Worm (Caenorhabditis elegans) whole organism, L4 larva: Measurements from ENCODE around the gene oac-53.

Experiments
- D1046.2 ChIP-seq: fragments of 200-800 bp; sonication (Bioruptor generic); IDR thresholded peaks from 2 replicates; pipeline ENCODE4 v1.3.6; 2022; ENCODE audit warnings: missing genetic modification characterization, missing compliant biosample characterization
- F37D6.2 ChIP-seq: sonication (generic microtip); optimal IDR thresholded peaks from 2 replicates; lab custom pipeline; 2016; ENCODE audit warnings: mild to moderate bottlenecking, missing genetic modification characterization, missing compliant biosample characterization
- T20F7.1 ChIP-seq: fragments of 200-800 bp; sonication (Bioruptor generic); optimal IDR thresholded peaks from 2 replicates; lab custom pipeline; 2018; ENCODE audit warnings: mild to moderate bottlenecking, missing genetic modification characterization, missing compliant biosample characterization
- T26A8.4 ChIP-seq: fragments of 200-800 bp; sonication (Bioruptor generic); IDR thresholded peaks from 2 replicates; pipeline ENCODE4 v1.3.6; 2022; ENCODE audit warnings: missing genetic modification characterization, missing compliant biosample characterization
- Y75B8A.6 ChIP-seq: fragments of 200-800 bp; sonication (Bioruptor generic); IDR thresholded peaks from 2 replicates; pipeline ENCODE4 v1.3.6; 2022; ENCODE audit warnings: missing genetic modification reagents, missing genetic modification characterization, missing compliant biosample characterization
- ZK337.2 ChIP-seq: fragments of 200-800 bp; sonication (Bioruptor generic); IDR thresholded peaks from 2 replicates; pipeline ENCODE4 v1.3.6; 2022; ENCODE audit warnings: missing genetic modification reagents, missing genetic modification characterization, missing compliant biosample characterization
- aha-1 ChIP-seq: fragments of 150-350 bp; peaks from one replicate; lab custom pipeline; 2014; ENCODE audit warnings: missing biosample characterization, missing genetic modification characterization
- ceh-44 ChIP-seq: fragments of 200-800 bp; sonication (Bioruptor generic); IDR thresholded peaks from 2 replicates; pipeline ENCODE4 v1.3.6; 2022; ENCODE audit warnings: missing genetic modification reagents, missing genetic modification characterization, missing compliant biosample characterization
- ces-1 ChIP-seq: fragments of 150-350 bp; sonication (generic microtip); optimal IDR thresholded peaks from 4 replicates; lab custom pipeline; 2014; ENCODE audit warnings: missing biosample characterization, missing genetic modification reagents, missing genetic modification characterization
- daf-12 ChIP-seq: fragments of 150-350 bp; optimal IDR thresholded peaks from 2 replicates; lab custom pipeline; 2014; ENCODE audit warnings: missing biosample characterization, missing genetic modification reagents, missing genetic modification characterization
- daf-19 ChIP-seq: fragments of 200-800 bp; sonication (Bioruptor generic); conservative IDR thresholded peaks from 2 replicates; pipeline ENCODE4 v1.3.6; 2022; ENCODE audit warnings: missing genetic modification characterization, missing compliant biosample characterization
- daf-8 ChIP-seq: fragments of 200-800 bp; sonication (Bioruptor generic); IDR thresholded peaks from 2 replicates; pipeline ENCODE4 v1.3.6; 2022; ENCODE audit warnings: missing genetic modification characterization, missing compliant biosample characterization
- dmd-6 ChIP-seq: fragments of 200-800 bp; sonication (Bioruptor generic); IDR thresholded peaks from 2 replicates; pipeline ENCODE4 v1.3.6; 2022; ENCODE audit warnings: missing genetic modification reagents, missing genetic modification characterization, missing compliant biosample characterization
- gei-8 ChIP-seq: fragments of 200-800 bp; sonication (Bioruptor generic); optimal IDR thresholded peaks from 2 replicates; lab custom pipeline; 2018; ENCODE audit warnings: mild to moderate bottlenecking, missing genetic modification characterization, missing compliant biosample characterization
- lim-7 ChIP-seq: fragments of 200-800 bp; sonication (Bioruptor generic); IDR thresholded peaks from 2 replicates; pipeline ENCODE4 v1.3.6; 2022; ENCODE audit warnings: missing genetic modification characterization, missing compliant biosample characterization
- lin-29 ChIP-seq: fragments of 200-800 bp; sonication (Bioruptor generic); IDR thresholded peaks from 2 replicates; pipeline ENCODE4 v1.3.6; 2022; ENCODE audit warnings: missing genetic modification reagents, missing genetic modification characterization, missing compliant biosample characterization
- lin-38 ChIP-seq: fragments of 200-800 bp; sonication (Bioruptor generic); IDR thresholded peaks from 2 replicates; pipeline ENCODE4 v1.3.6; 2022; ENCODE audit warnings: missing genetic modification reagents, missing genetic modification characterization, missing compliant biosample characterization
- lsy-2 ChIP-seq, 2 experiments: fragments of 150-350 bp in 1 of 2; sonication (generic microtip) in 1 of 2; optimal IDR thresholded peaks; 2 replicates each; lab custom pipeline; 2014 to 2017; ENCODE audit warnings: missing biosample characterization in 2 of 2, missing genetic modification characterization in 2 of 2
- mdl-1 ChIP-seq, 2 experiments: fragments of 150-350 bp in 1 of 2; sonication (generic microtip) in 1 of 2; optimal IDR thresholded peaks; 2 replicates each; lab custom pipeline; 2014 to 2017; ENCODE audit warnings: missing biosample characterization in 2 of 2, missing genetic modification characterization in 2 of 2
- nhr-237 ChIP-seq: sonication (generic microtip); optimal IDR thresholded peaks from 2 replicates; lab custom pipeline; 2017; ENCODE audit warnings: missing biosample characterization, missing genetic modification characterization
- nhr-41 ChIP-seq: fragments of 200-800 bp; sonication (Bioruptor generic); IDR thresholded peaks from 2 replicates; pipeline ENCODE4 v1.3.6; 2022; ENCODE audit warnings: missing genetic modification reagents, missing genetic modification characterization, missing compliant biosample characterization
- nhr-42 ChIP-seq: fragments of 200-800 bp; sonication (Bioruptor generic); IDR thresholded peaks from 2 replicates; pipeline ENCODE4 v1.3.6; 2022; ENCODE audit warnings: missing genetic modification characterization, missing compliant biosample characterization
- nhr-76 ChIP-seq: fragments of 150-350 bp; optimal IDR thresholded peaks from 2 replicates; lab custom pipeline; 2014; ENCODE audit warnings: missing biosample characterization, missing genetic modification characterization
- pha-4 ChIP-seq, 2 experiments: fragments of 150-350 bp in 1 of 2; fragments of 200-800 bp in 1 of 2; sonication (Bioruptor generic) in 1 of 2; IDR thresholded peaks in 1 of 2; optimal IDR thresholded peaks in 1 of 2; 2 replicates each; pipeline versions ENCODE4 v1.3.6 to Lab custom; 2014 to 2022; ENCODE audit warnings: missing genetic modification characterization in 2 of 2, missing genetic modification reagents in 2 of 2, missing biosample characterization in 1 of 2, missing compliant biosample characterization in 1 of 2
- pqm-1 ChIP-seq: sonication (generic microtip); optimal IDR thresholded peaks from 2 replicates; lab custom pipeline; 2017; ENCODE audit warnings: missing biosample characterization, missing genetic modification characterization
- sdz-12 ChIP-seq: fragments of 200-800 bp; sonication (Bioruptor generic); optimal IDR thresholded peaks from 2 replicates; lab custom pipeline; 2018; ENCODE audit warnings: mild to moderate bottlenecking, missing genetic modification characterization, missing compliant biosample characterization
- snpc-1.2 ChIP-seq: fragments of 200-800 bp; sonication (Bioruptor generic); IDR thresholded peaks from 2 replicates; pipeline ENCODE4 v1.3.6; 2022; ENCODE audit warnings: missing genetic modification reagents, missing genetic modification characterization, missing compliant biosample characterization
- vab-7 ChIP-seq: fragments of 200-800 bp; sonication (Bioruptor generic); IDR thresholded peaks from 2 replicates; pipeline ENCODE4 v1.3.6; 2022; ENCODE audit warnings: missing genetic modification reagents, missing genetic modification characterization, missing compliant biosample characterization

The oac-53 gene

ce11 chrV:16589488-16589887 lies 38.3 kb downstream of the oac-53 start:
- TF ChIP-seq pha-4 (GFP tag; IDR thresholded peaks at IDR 0.05; lab: Robert Waterston, UW) (no peak), pha-4 (tag; optimal IDR thresholded peaks at IDR 0.05; lab: Kevin White, UChicago) (no peak), daf-12 (tag; lab: Kevin White, UChicago) (no peak), lin-38 (GFP tag; lab: Robert Waterston, UW) (no peak), daf-8 (GFP tag; lab: Robert Waterston, UW) (no peak)
- TF ChIP-seq, all 104 proteins: peak for 0

ce11 chrV:16588428-16588827 lies 39.3 kb downstream of the oac-53 start, which contains the start of gene srw-73:
Gene srw-73, minus strand, starts transcription at chrV:16588528.
- no peak for TF ChIP-seq mdl-1 (tag; optimal IDR thresholded peaks at IDR 0.05; lab: Kevin White, UChicago)

- TF ChIP-seq lim-7 (no peak), lin-38 (GFP tag; lab: Robert Waterston, UW) (no peak)
- TF ChIP-seq, all 104 proteins: peak for 0
These were observed 44.8 kb downstream of the oac-53 start, which contains the start of gene str-150 for ce11 chrV:16582973-16583372. Gene str-150, plus strand, starts transcription at chrV:16583273.

- TF ChIP-seq nhr-41 (no peak), F37D6.2 (tag; lab: Kevin White, UChicago) (no peak), aha-1 (tag; lab: Kevin White, UChicago) (peak; percentile 46), gei-8 (GFP tag; lab: Kevin White, UChicago) (no peak), nhr-42 (no peak), T20F7.1 (GFP tag; lab: Kevin White, UChicago) (no peak), nhr-76 (tag; lab: Kevin White, UChicago) (no peak)
These were observed 46.7 kb downstream of the oac-53 start for ce11 chrV:16581061-16581460.

ce11 chrV:16580424-16580823 lies 47.3 kb downstream of the oac-53 start, which contains the start of gene nhr-271:
Gene nhr-271, minus strand, starts transcription at chrV:16580524.
- TF ChIP-seq sdz-12 (GFP tag; lab: Kevin White, UChicago) (no peak), mdl-1 (tag; optimal IDR thresholded peaks at IDR 0.05; lab: Kevin White, UChicago) (no peak), T20F7.1 (GFP tag; lab: Kevin White, UChicago) (no peak), nhr-237 (tag; lab: Kevin White, UChicago) (no peak), Y75B8A.6 (GFP tag; lab: Robert Waterston, UW) (no peak), lin-29 (no peak), D1046.2 (GFP tag; lab: Robert Waterston, UW) (no peak), ZK337.2 (GFP tag; lab: Robert Waterston, UW) (no peak), T26A8.4 (GFP tag; lab: Robert Waterston, UW) (no peak), snpc-1.2 (GFP tag; lab: Robert Waterston, UW) (no peak)

- no peak for TF ChIP-seq lsy-2 (tag; optimal IDR thresholded peaks at IDR 0.05; lab: Kevin White, UChicago)
- TF ChIP-seq nhr-42, result no peak
- TF ChIP-seq vab-7, result no peak
- TF ChIP-seq pqm-1 (tag; lab: Kevin White, UChicago), result no peak
- TF ChIP-seq daf-12 (tag; lab: Kevin White, UChicago), result no peak
- TF ChIP-seq ces-1 (GFP tag; lab: Kevin White, UChicago), result no peak
- TF ChIP-seq dmd-6 (GFP tag; lab: Robert Waterston, UW), result no peak
- TF ChIP-seq ceh-44 (GFP tag; lab: Robert Waterston, UW), result no peak
- TF ChIP-seq daf-19, result no peak
- TF ChIP-seq nhr-41, result no peak
These were observed 51.9 kb downstream of the oac-53 start, which contains the start of gene str-151 for ce11 chrV:16575900-16576299. Gene str-151, plus strand, starts transcription at chrV:16576200.
